Fruit fly (Drosophila melanogaster) whole organism, embryonic: ENCODE data around the gene Sulf1.
A peak's percentile ranks its signal among the peaks of the same experiment; 100 is the strongest.

ENCODE experiments used
- Adf1 ChIP-seq: fragments of 200-800 bp; sonication (Bioruptor generic); IDR thresholded peaks from 2 replicates; pipeline ENCODE4 v1.3.6; 2022; ENCODE audit warnings: missing biosample characterization, missing genetic modification characterization
- Bgb ChIP-seq: fragments of 200-800 bp; sonication (Bioruptor generic); IDR thresholded peaks from 2 replicates; pipeline ENCODE4 v1.3.6; 2022; ENCODE audit warnings: missing biosample characterization, missing genetic modification characterization; ENCODE audit not compliant: partially characterized antibody
- CG10543 ChIP-seq: fragments of 200-800 bp; sonication (Bioruptor generic); optimal IDR thresholded peaks from 3 replicates; lab custom pipeline; 2017; ENCODE audit warnings: missing biosample characterization, mild to moderate bottlenecking, missing genetic modification characterization, moderate library complexity
- CG13123 ChIP-seq: fragments of 200-800 bp; sonication (Bioruptor generic); optimal IDR thresholded peaks from 2 replicates; lab custom pipeline; 2016; ENCODE audit warnings: missing biosample characterization, missing genetic modification characterization
- CG13287 ChIP-seq: fragments of 200-800 bp; sonication (Bioruptor generic); IDR thresholded peaks from 2 replicates; pipeline ENCODE4 v1.3.6; 2022; ENCODE audit warnings: missing biosample characterization, missing genetic modification characterization; ENCODE audit not compliant: partially characterized antibody
- CG13296 ChIP-seq: fragments of 200-800 bp; sonication (Bioruptor generic); optimal IDR thresholded peaks from 3 replicates; lab custom pipeline; 2018; ENCODE audit warnings: missing biosample characterization, mild to moderate bottlenecking, missing genetic modification characterization
- CG15514 ChIP-seq: fragments of 200-800 bp; sonication (Bioruptor generic); optimal IDR thresholded peaks from 3 replicates; lab custom pipeline; 2017; ENCODE audit warnings: missing biosample characterization, missing genetic modification characterization, mild to moderate bottlenecking, moderate library complexity, missing genetic modification reagents
- CG17328 ChIP-seq: fragments of 200-800 bp; sonication (Bioruptor generic); IDR thresholded peaks from 2 replicates; pipeline ENCODE4 v1.3.6; 2022; ENCODE audit warnings: missing biosample characterization, missing genetic modification characterization
- CG17829 ChIP-seq: fragments of 200-800 bp; optimal IDR thresholded peaks from 2 replicates; lab custom pipeline; 2019; ENCODE audit warnings: missing biosample characterization, mild to moderate bottlenecking, missing genetic modification characterization, moderate library complexity
- CG32532 ChIP-seq: fragments of 200-800 bp; sonication (Bioruptor generic); IDR thresholded peaks from 2 replicates; pipeline ENCODE4 v1.3.6; 2022; ENCODE audit warnings: missing biosample characterization, missing genetic modification characterization
- CG34376 ChIP-seq: fragments of 200-800 bp; sonication (Bioruptor generic); optimal IDR thresholded peaks from 2 replicates; lab custom pipeline; 2018; ENCODE audit warnings: missing biosample characterization, mild to moderate bottlenecking, missing genetic modification characterization
- CG3847 ChIP-seq: fragments of 200-800 bp; sonication (Bioruptor generic); IDR thresholded peaks from 2 replicates; pipeline ENCODE4 v1.3.6; 2022; ENCODE audit warnings: missing biosample characterization, missing genetic modification characterization
- CG6272 ChIP-seq: fragments of 200-800 bp; sonication (Bioruptor generic); IDR thresholded peaks from 2 replicates; pipeline ENCODE4 v1.3.6; 2022; ENCODE audit warnings: missing biosample characterization, missing genetic modification characterization
- CG8290 ChIP-seq, 3 experiments: fragments of 200-800 bp; sonication (Bioruptor generic); optimal IDR thresholded peaks; 2 replicates each; lab custom pipeline; 2016 to 2019; ENCODE audit warnings: missing biosample characterization in 3 of 3, missing genetic modification characterization in 3 of 3, mild to moderate bottlenecking in 2 of 3, moderate library complexity in 1 of 3
- CG8359 ChIP-seq: fragments of 200-800 bp; sonication (Bioruptor generic); optimal IDR thresholded peaks from 2 replicates; lab custom pipeline; 2017; ENCODE audit warnings: missing biosample characterization, mild to moderate bottlenecking, missing genetic modification characterization, borderline replicate concordance
- Deaf1 ChIP-seq: fragments of 200-800 bp; optimal IDR thresholded peaks from 3 replicates; lab custom pipeline; 2019; ENCODE audit warnings: missing biosample characterization, mild to moderate bottlenecking, missing genetic modification characterization, moderate library complexity
- Dll ChIP-seq: fragments of 200-800 bp; sonication (Bioruptor generic); IDR thresholded peaks from 4 replicates; pipeline ENCODE4 v1.3.6; 2022; ENCODE audit warnings: missing biosample characterization, missing genetic modification characterization; ENCODE audit not compliant: partially characterized antibody
- Doc2 ChIP-seq: fragments of 200-800 bp; sonication (Bioruptor generic); IDR thresholded peaks from 2 replicates; pipeline ENCODE4 v1.3.6; 2022; ENCODE audit warnings: missing biosample characterization, missing genetic modification characterization
- HLHmδ ChIP-seq: fragments of 200-800 bp; sonication (Bioruptor generic); optimal IDR thresholded peaks from 2 replicates; lab custom pipeline; 2018; ENCODE audit warnings: missing biosample characterization, mild to moderate bottlenecking, missing genetic modification characterization, moderate library complexity
- Hey ChIP-seq: fragments of 200-800 bp; sonication (Bioruptor generic); optimal IDR thresholded peaks from 3 replicates; lab custom pipeline; 2018; ENCODE audit warnings: missing biosample characterization, mild to moderate bottlenecking, missing genetic modification characterization
- Jarid2 ChIP-seq: fragments of 200-800 bp; sonication (Bioruptor generic); optimal IDR thresholded peaks from 3 replicates; lab custom pipeline; 2017; ENCODE audit warnings: mild to moderate bottlenecking, missing biosample characterization, missing genetic modification reagents, missing genetic modification characterization
- MBD-R2 ChIP-seq: fragments of 200-800 bp; sonication (Bioruptor generic); IDR thresholded peaks from 2 replicates; pipeline ENCODE4 v1.3.6; 2022; ENCODE audit warnings: missing biosample characterization, missing genetic modification characterization
- Med ChIP-seq: fragments of 200-800 bp; sonication (Bioruptor generic); peaks from one replicate; lab custom pipeline; 2016; ENCODE audit warnings: missing biosample characterization, missing genetic modification characterization, mild to moderate bottlenecking, inconsistent platforms, moderate library complexity
- Meics ChIP-seq: fragments of 200-800 bp; sonication (Bioruptor generic); optimal IDR thresholded peaks from 2 replicates; lab custom pipeline; 2017; ENCODE audit warnings: missing biosample characterization, mild to moderate bottlenecking, missing genetic modification characterization
- Rfx ChIP-seq: fragments of 200-800 bp; sonication (Bioruptor generic); IDR thresholded peaks from 2 replicates; pipeline ENCODE4 v1.3.6; 2022; ENCODE audit warnings: missing biosample characterization, missing genetic modification characterization
- Sox100B ChIP-seq: fragments of 200-800 bp; sonication (Bioruptor generic); optimal IDR thresholded peaks from 3 replicates; lab custom pipeline; 2018; ENCODE audit warnings: missing biosample characterization, mild to moderate bottlenecking, missing genetic modification characterization
- Spps ChIP-seq: fragments of 200-800 bp; sonication (Bioruptor generic); optimal IDR thresholded peaks from 2 replicates; lab custom pipeline; 2018; ENCODE audit warnings: missing biosample characterization, mild to moderate bottlenecking, missing genetic modification characterization
- Trl ChIP-seq, 3 experiments: fragments of >200 bp in 2 of 3; fragments of 200-800 bp in 1 of 3; sonication (Bioruptor generic) in 1 of 3; optimal IDR thresholded peaks; 2 replicates in 1 of 3; 3 replicates in 2 of 3; lab custom pipeline; 2016 to 2017; ENCODE audit warnings: missing biosample characterization in 1 of 3, missing genetic modification characterization in 1 of 3
- amos ChIP-seq: fragments of 200-800 bp; sonication (Bioruptor generic); IDR thresholded peaks from 2 replicates; pipeline ENCODE4 v1.3.6; 2022; ENCODE audit warnings: missing biosample characterization, missing genetic modification characterization; ENCODE audit not compliant: partially characterized antibody
- chinmo ChIP-seq: fragments of 200-800 bp; sonication (Bioruptor generic); IDR thresholded peaks from 4 replicates; pipeline ENCODE4 v1.3.6; 2022; ENCODE audit warnings: missing biosample characterization, missing genetic modification characterization; ENCODE audit not compliant: partially characterized antibody
- inv ChIP-seq: fragments of 200-800 bp; sonication (Bioruptor generic); IDR thresholded peaks from 2 replicates; pipeline ENCODE4 v1.3.6; 2022; ENCODE audit warnings: missing biosample characterization, missing genetic modification characterization; ENCODE audit not compliant: partially characterized antibody
- mld ChIP-seq: fragments of 200-800 bp; sonication (Bioruptor generic); IDR thresholded peaks from 3 replicates; pipeline ENCODE4 v1.3.6; 2022; ENCODE audit warnings: missing biosample characterization, missing genetic modification characterization; ENCODE audit not compliant: partially characterized antibody
- nau ChIP-seq: fragments of 200-800 bp; sonication (Bioruptor generic); optimal IDR thresholded peaks from 3 replicates; lab custom pipeline; 2017; ENCODE audit warnings: missing biosample characterization, mild to moderate bottlenecking, missing genetic modification characterization, missing genetic modification reagents
- slbo ChIP-seq: fragments of 200-800 bp; sonication (Bioruptor generic); IDR thresholded peaks from 2 replicates; pipeline ENCODE4 v1.3.6; 2022; ENCODE audit warnings: missing biosample characterization, missing genetic modification characterization
- so ChIP-seq: fragments of 200-800 bp; sonication (Bioruptor generic); IDR thresholded peaks from 3 replicates; pipeline ENCODE4 v1.3.6; 2022; ENCODE audit warnings: missing biosample characterization, missing genetic modification characterization
- sob ChIP-seq: fragments of 200-800 bp; sonication (Bioruptor generic); IDR thresholded peaks from 2 replicates; pipeline ENCODE4 v1.3.6; 2022; ENCODE audit warnings: missing biosample characterization, missing genetic modification characterization
- unc-4 ChIP-seq: fragments of 200-800 bp; sonication (Bioruptor generic); IDR thresholded peaks from 2 replicates; pipeline ENCODE4 v1.3.6; 2022; ENCODE audit warnings: missing biosample characterization, missing genetic modification characterization; ENCODE audit not compliant: partially characterized antibody
- zfh1 ChIP-seq: fragments of 200-800 bp; sonication (Bioruptor generic); IDR thresholded peaks from 3 replicates; pipeline ENCODE4 v1.3.6; 2022; ENCODE audit warnings: missing biosample characterization, missing genetic modification characterization

Gene Sulf1

dm6 chr3R:16356863-16357215 lies 17.5 kb upstream of the Sulf1 start, which contains the start of gene CG10311 (continued):
- TF ChIP-seq CG17829 (tag; lab: Kevin White, UChicago) (no peak), HLHmδ (GFP tag; lab: Kevin White, UChicago) (no peak), mld (GFP tag; lab: Robert Waterston, UW) (no peak), CG13123 (GFP tag; lab: Kevin White, UChicago) (no peak), MBD-R2 (peak; percentile 16; the same call in 1 of the 2 replicates), Sox100B (GFP tag; lab: Kevin White, UChicago) (no peak), unc-4 (GFP tag; lab: Robert Waterston, UW) (0 out of 2 replicates have a peak, but pooled peaks have one; percentile 24), Meics (GFP tag; lab: Kevin White, UChicago) (peak; percentile 1), sob (GFP tag; lab: Robert Waterston, UW) (0 out of 2 replicates have a peak, but pooled peaks have one; percentile 32), Bgb (GFP tag; lab: Robert Waterston, UW) (0 out of 2 replicates have a peak, but pooled peaks have one; percentile 17), slbo (peak; percentile 24; the same call in 1 of the 2 replicates), CG13296 (peak; percentile 42), Trl (optimal IDR thresholded peaks at IDR 0.05; lab: Kevin White, UChicago) (peak in 1 of 2 experiments; percentile 46), Trl (GFP tag; optimal IDR thresholded peaks at IDR 0.05; lab: Kevin White, UChicago) (no peak), CG6272 (GFP tag; lab: Robert Waterston, UW) (no peak), zfh1 (GFP tag; lab: Robert Waterston, UW) (no peak), CG32532 (GFP tag; lab: Robert Waterston, UW) (peak; percentile 17; the same call in 1 of the 2 replicates), Dll (GFP tag; lab: Robert Waterston, UW) (0 out of 4 replicates have a peak, but pooled peaks have one; percentile 22), CG17328 (GFP tag; lab: Robert Waterston, UW) (no peak), chinmo (GFP tag; lab: Robert Waterston, UW) (peak; percentile 70; the same call in 1 of the 4 replicates), Spps (tag; lab: Kevin White, UChicago) (no peak), so (GFP tag; lab: Robert Waterston, UW) (0 out of 3 replicates have a peak, but pooled peaks have one; percentile 12), nau (no peak), Med (peak; percentile 57), inv (peak; percentile 28; the same call in 1 of the 2 replicates), CG34376 (GFP tag; lab: Kevin White, UChicago) (peak; percentile 58), CG10543 (GFP tag; lab: Kevin White, UChicago) (peak; percentile 71), CG13287 (GFP tag; lab: Robert Waterston, UW) (peak; percentile 55; the same call in 1 of the 2 replicates), Rfx (GFP tag; lab: Robert Waterston, UW) (peak; percentile 40; the same call in 1 of the 2 replicates), amos (GFP tag; lab: Robert Waterston, UW) (peak; percentile 46; the same call in 1 of the 2 replicates), Hey (tag; lab: Kevin White, UChicago) (no peak), Deaf1 (tag; lab: Kevin White, UChicago) (peak; percentile 58), CG8290 (GFP tag; optimal IDR thresholded peaks at IDR 0.05; lab: Kevin White, UChicago) (no peak), CG8290 (tag; optimal IDR thresholded peaks at IDR 0.05; lab: Kevin White, UChicago) (peak in 1 of 2 experiments; percentile 50), CG3847 (GFP tag; lab: Robert Waterston, UW) (no peak), CG15514 (GFP tag; lab: Kevin White, UChicago) (peak; percentile 28), Adf1 (peak; percentile 53; the same call in 1 of the 2 replicates), CG8359 (GFP tag; lab: Kevin White, UChicago) (peak; percentile 99), Jarid2 (GFP tag; lab: Kevin White, UChicago) (peak; percentile 53), Doc2 (no peak)
